Worm (Caenorhabditis elegans) whole organism, L2 larva: Measurements from ENCODE around the gene tbx-8.

ENCODE experiments used
- ZK546.5 ChIP-seq: sonication (generic microtip); optimal IDR thresholded peaks from 2 replicates; lab custom pipeline; 2017; ENCODE audit warnings: missing biosample characterization, missing genetic modification characterization
- aly-2 ChIP-seq: fragments of 150-350 bp; optimal IDR thresholded peaks from 2 replicates; lab custom pipeline; 2014; ENCODE audit warnings: missing biosample characterization, missing genetic modification characterization
- blmp-1 ChIP-seq: sonication (generic microtip); optimal IDR thresholded peaks from 2 replicates; lab custom pipeline; 2017; ENCODE audit warnings: missing genetic modification characterization, mild to moderate bottlenecking, missing compliant biosample characterization, antibody characterized with exemption, moderate library complexity; ENCODE audit not compliant: insufficient read depth
- ceh-16 ChIP-seq: fragments of 150-350 bp; optimal IDR thresholded peaks from 2 replicates; lab custom pipeline; 2014; ENCODE audit warnings: missing biosample characterization, missing genetic modification characterization
- lin-13 ChIP-seq: fragments of 150-350 bp; optimal IDR thresholded peaks from 2 replicates; lab custom pipeline; 2014; ENCODE audit warnings: missing biosample characterization, missing genetic modification reagents, missing genetic modification characterization
- lin-39 ChIP-seq: fragments of 150-350 bp; optimal IDR thresholded peaks from 2 replicates; lab custom pipeline; 2014; ENCODE audit warnings: missing biosample characterization, missing genetic modification reagents, missing genetic modification characterization
- lsy-2 ChIP-seq, 2 experiments: fragments of 150-350 bp in 1 of 2; sonication (generic microtip) in 1 of 2; optimal IDR thresholded peaks; 2 replicates each; lab custom pipeline; 2014 to 2017; ENCODE audit warnings: missing biosample characterization in 2 of 2, missing genetic modification characterization in 2 of 2
- mab-5 ChIP-seq: fragments of 150-350 bp; optimal IDR thresholded peaks from 2 replicates; lab custom pipeline; 2014; ENCODE audit warnings: missing biosample characterization, missing genetic modification characterization
- nhr-237 ChIP-seq: fragments of 150-350 bp; optimal IDR thresholded peaks from 2 replicates; lab custom pipeline; 2014; ENCODE audit warnings: missing biosample characterization, missing genetic modification characterization
- nhr-6 ChIP-seq: fragments of 150-350 bp; optimal IDR thresholded peaks from 2 replicates; lab custom pipeline; 2014; ENCODE audit warnings: missing biosample characterization, missing genetic modification characterization
- unc-39 ChIP-seq: fragments of 150-350 bp; optimal IDR thresholded peaks from 2 replicates; lab custom pipeline; 2014; ENCODE audit warnings: missing biosample characterization, missing genetic modification characterization
- unc-55 ChIP-seq: fragments of 150-350 bp; sonication (generic microtip); optimal IDR thresholded peaks from 3 replicates; lab custom pipeline; 2014; ENCODE audit warnings: missing biosample characterization, missing genetic modification reagents, missing genetic modification characterization
- zag-1 ChIP-seq: fragments of 150-350 bp; optimal IDR thresholded peaks from 2 replicates; lab custom pipeline; 2014; ENCODE audit warnings: missing biosample characterization, missing genetic modification characterization

DNA sequence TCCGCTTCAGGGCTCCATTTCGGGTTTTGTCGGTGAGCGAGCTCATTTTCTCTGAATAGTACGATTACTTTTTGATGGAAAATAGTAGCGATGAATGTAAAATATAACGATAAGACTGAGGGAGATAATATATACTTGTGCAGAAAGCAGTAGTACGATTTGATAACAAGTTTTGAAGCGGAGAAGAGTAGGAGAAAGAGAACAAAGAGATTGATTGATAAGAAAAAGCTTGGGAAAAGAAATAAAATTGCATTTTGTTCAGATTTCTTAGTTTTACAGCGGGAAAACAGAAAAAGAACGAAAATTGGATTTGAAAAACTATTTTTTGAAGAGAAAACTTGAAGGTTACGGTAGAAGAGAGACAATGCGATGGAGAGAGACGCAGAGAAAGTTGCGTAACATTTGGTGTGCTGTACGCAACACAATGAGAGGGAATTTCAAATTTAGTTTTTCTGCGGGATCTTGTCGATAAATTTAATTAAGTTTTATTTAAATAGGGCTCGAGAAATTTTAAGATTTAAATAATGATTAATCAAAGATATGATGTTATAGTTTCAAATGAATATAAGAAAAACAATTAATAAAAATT lies 10.5 kb downstream of the tbx-8 start, which contains the start of gene umps-1:
- no peak for TF ChIP-seq ZK546.5 (tag; lab: Kevin White, UChicago)
- peak; percentile 50 for TF ChIP-seq nhr-6 (tag; lab: Kevin White, UChicago)
- no peak for TF ChIP-seq blmp-1 (tag; lab: Kevin White, UChicago)
- TF ChIP-seq lin-39: no peak
- TF ChIP-seq unc-39: no peak
- peak; percentile 72 for TF ChIP-seq lin-13
- TF ChIP-seq mab-5 (tag; lab: Kevin White, UChicago): peak; percentile 34
- no peak for TF ChIP-seq ceh-16 (tag; lab: Kevin White, UChicago)
- TF ChIP-seq aly-2 (tag; lab: Kevin White, UChicago): no peak
- TF ChIP-seq lsy-2 (tag; optimal IDR thresholded peaks at IDR 0.05; lab: Kevin White, UChicago): peak; percentile 93 to 99
- no peak for TF ChIP-seq zag-1
- TF ChIP-seq unc-55: peak; percentile 82
- TF ChIP-seq nhr-237: no peak
